Fruit fly (Drosophila melanogaster): ENCODE measurements around the gene Pak3.

Pak3 gene

dm6 chr3R:16448378-16449134 lies 5.1 kb downstream of the Pak3 start (continued):
- TF ChIP-seq cwo (GFP tag; optimal IDR thresholded peaks at IDR 0.05) (peak; percentile 23), gt (GFP tag; IDR thresholded peaks at IDR 0.05) (peak; percentile 76), Dek (tag; optimal IDR thresholded peaks at IDR 0.05) (peak; percentile 71), eyg (GFP tag; optimal IDR thresholded peaks at IDR 0.05) (no peak), row (GFP tag; IDR thresholded peaks at IDR 0.05) (peak; percentile 50), Nf-YA (GFP tag; IDR thresholded peaks at IDR 0.05) (peak; percentile 76; the same call in 1 of the 2 replicates), H2.0 (GFP tag; IDR thresholded peaks at IDR 0.05) (peak; percentile 87), CG7556 (GFP tag; optimal IDR thresholded peaks at IDR 0.05) (peak; percentile 65), Awh (GFP tag; IDR thresholded peaks at IDR 0.05) (peak; percentile 94), Oaz (GFP tag; IDR thresholded peaks at IDR 0.05) (peak; percentile 63), twi (tag; optimal IDR thresholded peaks at IDR 0.05) (no peak), CG12236 (GFP tag; optimal IDR thresholded peaks at IDR 0.05) (peak; percentile 10), sc (optimal IDR thresholded peaks at IDR 0.05) (no peak), sc (GFP tag; optimal IDR thresholded peaks at IDR 0.05) (no peak), btn (GFP tag; optimal IDR thresholded peaks at IDR 0.05) (no peak), gcm2 (GFP tag; optimal IDR thresholded peaks at IDR 0.05) (no peak), CG34376 (GFP tag; optimal IDR thresholded peaks at IDR 0.05) (no peak), CG1233 (GFP tag; optimal IDR thresholded peaks at IDR 0.05) (peak; percentile 14), vnd (GFP tag; IDR thresholded peaks at IDR 0.05; ENCODE audit: partially characterized antibody) (no peak), CG5245 (GFP tag; optimal IDR thresholded peaks at IDR 0.05) (peak; percentile 57), Lhr (GFP tag; optimal IDR thresholded peaks at IDR 0.05) (no peak), CG6854 (GFP tag; optimal IDR thresholded peaks at IDR 0.05) (no peak), CG17186 (GFP tag; optimal IDR thresholded peaks at IDR 0.05) (peak; percentile 66), Hr3 (GFP tag; optimal IDR thresholded peaks at IDR 0.05) (peak; percentile 34), Adf1 (GFP tag; IDR thresholded peaks at IDR 0.05) (no peak), dmrt11E (tag; optimal IDR thresholded peaks at IDR 0.05) (peak; percentile 81), run (tag; optimal IDR thresholded peaks at IDR 0.05) (peak; percentile 35), Camta (GFP tag; optimal IDR thresholded peaks at IDR 0.05) (peak; percentile 7), tup (GFP tag; optimal IDR thresholded peaks at IDR 0.05) (peak; percentile 58), slou (GFP tag; optimal IDR thresholded peaks at IDR 0.05) (peak; percentile 3), NC2β (GFP tag; optimal IDR thresholded peaks at IDR 0.05) (peak; percentile 51), CG7987 (GFP tag; optimal IDR thresholded peaks at IDR 0.05) (peak; percentile 23), CG15479 (GFP tag; optimal IDR thresholded peaks at IDR 0.05) (no peak), sob (GFP tag; IDR thresholded peaks at IDR 0.05) (peak; percentile 66), Hr39 (optimal IDR thresholded peaks at IDR 0.05) (no peak), pros (GFP tag; optimal IDR thresholded peaks at IDR 0.05) (no peak), CG10959 (GFP tag; IDR thresholded peaks at IDR 0.05) (peak; percentile 74), CkIIα-i1 (GFP tag; IDR thresholded peaks at IDR 0.05) (no peak), Hsf (GFP tag; optimal IDR thresholded peaks at IDR 0.05) (peak; percentile 49), al (GFP tag; IDR thresholded peaks at IDR 0.05) (peak; percentile 54; the same call in 1 of the 2 replicates), ro (GFP tag; IDR thresholded peaks at IDR 0.05) (peak; percentile 12), Mes4 (GFP tag; optimal IDR thresholded peaks at IDR 0.05) (peak; percentile 48), Doc2 (GFP tag; IDR thresholded peaks at IDR 0.05) (no peak), Stat92E (GFP tag; optimal IDR thresholded peaks at IDR 0.05) (no peak), fru (optimal IDR thresholded peaks at IDR 0.05) (no peak), CG11093 (GFP tag; IDR thresholded peaks at IDR 0.05) (peak; percentile 30), abd-A (tag; optimal IDR thresholded peaks at IDR 0.05) (no peak), tgo (GFP tag; IDR thresholded peaks at IDR 0.05) (peak; percentile 73), rib (GFP tag; IDR thresholded peaks at IDR 0.05) (peak; percentile 27; the same call in 1 of the 2 replicates), vvl (GFP tag; IDR thresholded peaks at IDR 0.05) (peak; percentile 80), kah (GFP tag; optimal IDR thresholded peaks at IDR 0.05) (no peak)
